Fruit fly (Drosophila melanogaster) whole organism, embryonic: ENCODE data around the gene Wee1.

ENCODE experiments used
- Abd-B ChIP-seq: fragments of 200-800 bp; sonication (Bioruptor generic); optimal IDR thresholded peaks from 2 replicates; lab custom pipeline; 2018; ENCODE audit warnings: missing biosample characterization, mild to moderate bottlenecking, missing genetic modification characterization, moderate library complexity
- Adf1 ChIP-seq: fragments of 200-800 bp; sonication (Bioruptor generic); IDR thresholded peaks from 2 replicates; pipeline ENCODE4 v1.3.6; 2022; ENCODE audit warnings: missing biosample characterization, missing genetic modification characterization
- Aef1 ChIP-seq: fragments of 200-800 bp; sonication (Bioruptor generic); IDR thresholded peaks from 3 replicates; pipeline ENCODE4 v1.3.6; 2022; ENCODE audit warnings: missing biosample characterization, missing genetic modification characterization
- Atf6 ChIP-seq: fragments of 200-800 bp; sonication (Bioruptor generic); IDR thresholded peaks from 2 replicates; pipeline ENCODE4 v1.3.6; 2022; ENCODE audit warnings: missing biosample characterization, missing genetic modification characterization
- CG11398 ChIP-seq: fragments of 200-800 bp; sonication (Bioruptor generic); optimal IDR thresholded peaks from 2 replicates; lab custom pipeline; 2016; ENCODE audit warnings: missing biosample characterization, missing genetic modification characterization
- CG11504 ChIP-seq: fragments of 200-800 bp; sonication (Bioruptor generic); optimal IDR thresholded peaks from 3 replicates; lab custom pipeline; 2019; ENCODE audit warnings: missing biosample characterization, mild to moderate bottlenecking, missing genetic modification characterization, moderate library complexity
- CG12155 ChIP-seq: fragments of 200-800 bp; sonication (Bioruptor generic); optimal IDR thresholded peaks from 3 replicates; lab custom pipeline; 2016; ENCODE audit warnings: missing biosample characterization, missing genetic modification characterization
- CG12659 ChIP-seq: fragments of 200-800 bp; sonication (Bioruptor generic); optimal IDR thresholded peaks from 3 replicates; lab custom pipeline; 2017; ENCODE audit warnings: mild to moderate bottlenecking, missing biosample characterization, missing genetic modification reagents, missing genetic modification characterization
- CG13424 ChIP-seq: fragments of 200-800 bp; sonication (Bioruptor generic); optimal IDR thresholded peaks from 2 replicates; lab custom pipeline; 2019; ENCODE audit warnings: missing biosample characterization, mild to moderate bottlenecking, missing genetic modification characterization, moderate library complexity
- CG14014 ChIP-seq: fragments of 200-800 bp; sonication (Bioruptor generic); IDR thresholded peaks from 2 replicates; pipeline ENCODE4 v1.3.6; 2022; ENCODE audit warnings: missing biosample characterization, missing genetic modification characterization
- CG14667 ChIP-seq: fragments of 200-800 bp; sonication (Bioruptor generic); IDR thresholded peaks from 2 replicates; pipeline ENCODE4 v1.3.6; 2022; ENCODE audit warnings: missing biosample characterization, missing genetic modification characterization
- CG15514 ChIP-seq: fragments of 200-800 bp; sonication (Bioruptor generic); optimal IDR thresholded peaks from 3 replicates; lab custom pipeline; 2017; ENCODE audit warnings: missing biosample characterization, missing genetic modification characterization, mild to moderate bottlenecking, moderate library complexity, missing genetic modification reagents
- CG2129 ChIP-seq: fragments of 200-800 bp; sonication (Bioruptor generic); IDR thresholded peaks from 2 replicates; pipeline ENCODE4 v1.3.6; 2022; ENCODE audit warnings: missing biosample characterization, missing genetic modification characterization; ENCODE audit not compliant: partially characterized antibody
- CG30431 ChIP-seq: fragments of 200-800 bp; sonication (Bioruptor generic); optimal IDR thresholded peaks from 2 replicates; lab custom pipeline; 2017; ENCODE audit warnings: missing biosample characterization, missing genetic modification characterization
- CG34224 ChIP-seq: fragments of 200-800 bp; sonication (Bioruptor generic); IDR thresholded peaks from 3 replicates; pipeline ENCODE4 v1.3.6; 2022; ENCODE audit warnings: missing biosample characterization, missing genetic modification characterization; ENCODE audit not compliant: partially characterized antibody
- CG3726 ChIP-seq: fragments of 200-800 bp; sonication (Bioruptor generic); IDR thresholded peaks from 3 replicates; pipeline ENCODE4, ENCODE4 v1.3.6; 2022; ENCODE audit warnings: missing biosample characterization, missing genetic modification characterization
- CG42726 ChIP-seq: fragments of 200-800 bp; sonication (Bioruptor generic); IDR thresholded peaks from 2 replicates; pipeline ENCODE4 v1.3.6; 2022; ENCODE audit warnings: missing biosample characterization, missing genetic modification characterization; ENCODE audit not compliant: partially characterized antibody
- CG4820 ChIP-seq: fragments of 200-800 bp; sonication (Bioruptor generic); optimal IDR thresholded peaks from 3 replicates; lab custom pipeline; 2016; ENCODE audit warnings: missing biosample characterization, missing genetic modification characterization
- CG6813 ChIP-seq: fragments of 200-800 bp; sonication (Bioruptor generic); optimal IDR thresholded peaks from 2 replicates; lab custom pipeline; 2017; ENCODE audit warnings: missing biosample characterization, missing genetic modification characterization, mild to moderate bottlenecking, moderate library complexity, missing genetic modification reagents
- CG7987 ChIP-seq: fragments of 200-800 bp; sonication (Bioruptor generic); optimal IDR thresholded peaks from 2 replicates; lab custom pipeline; 2018; ENCODE audit warnings: missing biosample characterization, mild to moderate bottlenecking, missing genetic modification characterization, moderate library complexity
- CG8359 ChIP-seq: fragments of 200-800 bp; sonication (Bioruptor generic); optimal IDR thresholded peaks from 2 replicates; lab custom pipeline; 2017; ENCODE audit warnings: missing biosample characterization, mild to moderate bottlenecking, missing genetic modification characterization, borderline replicate concordance
- CG8478 ChIP-seq: fragments of >200 bp; optimal IDR thresholded peaks from 2 replicates; lab custom pipeline; 2018
- E2f2 ChIP-seq: fragments of 200-800 bp; sonication (Bioruptor generic); IDR thresholded peaks from 2 replicates; pipeline ENCODE4 v1.3.6; 2022; ENCODE audit warnings: missing biosample characterization, missing genetic modification characterization
- ERR ChIP-seq: fragments of 200-800 bp; sonication (Bioruptor generic); optimal IDR thresholded peaks from 2 replicates; lab custom pipeline; 2016; ENCODE audit warnings: missing biosample characterization, missing genetic modification characterization
- Fer3 ChIP-seq: fragments of 200-800 bp; sonication (Bioruptor generic); optimal IDR thresholded peaks from 2 replicates; lab custom pipeline; 2018; ENCODE audit warnings: missing biosample characterization, mild to moderate bottlenecking, missing genetic modification characterization, moderate library complexity
- Gug ChIP-seq: fragments of 200-800 bp; sonication (Bioruptor generic); IDR thresholded peaks from 4 replicates; pipeline ENCODE4 v1.3.6; 2022; ENCODE audit warnings: missing biosample characterization, missing genetic modification characterization
- H15 ChIP-seq: fragments of 200-800 bp; sonication (Bioruptor generic); IDR thresholded peaks from 3 replicates; pipeline ENCODE4 v1.3.6; 2022; ENCODE audit warnings: missing biosample characterization, missing genetic modification characterization
- HmgD ChIP-seq: fragments of 200-800 bp; sonication (Bioruptor generic); optimal IDR thresholded peaks from 3 replicates; lab custom pipeline; 2016; ENCODE audit warnings: missing biosample characterization, missing genetic modification characterization
- Nf-YC ChIP-seq: fragments of 200-800 bp; optimal IDR thresholded peaks from 3 replicates; lab custom pipeline; 2019; ENCODE audit warnings: missing biosample characterization, mild to moderate bottlenecking, missing genetic modification characterization, moderate library complexity
- Sry-δ ChIP-seq: fragments of 200-800 bp; sonication (Bioruptor generic); optimal IDR thresholded peaks from 2 replicates; lab custom pipeline; 2016; ENCODE audit warnings: missing biosample characterization, missing genetic modification characterization
- ash1 ChIP-seq: fragments of 200-800 bp; sonication (Bioruptor generic); optimal IDR thresholded peaks from 2 replicates; lab custom pipeline; 2018; ENCODE audit warnings: missing biosample characterization, mild to moderate bottlenecking, missing genetic modification characterization
- cad ChIP-seq: fragments of >200 bp; optimal IDR thresholded peaks from 2 replicates; lab custom pipeline; 2017; ENCODE audit warnings: missing biosample characterization, missing genetic modification characterization
- chinmo ChIP-seq: fragments of 200-800 bp; sonication (Bioruptor generic); IDR thresholded peaks from 4 replicates; pipeline ENCODE4 v1.3.6; 2022; ENCODE audit warnings: missing biosample characterization, missing genetic modification characterization; ENCODE audit not compliant: partially characterized antibody
- fd96Cb ChIP-seq: fragments of 200-800 bp; sonication (Bioruptor generic); optimal IDR thresholded peaks from 2 replicates; lab custom pipeline; 2018; ENCODE audit warnings: missing biosample characterization, mild to moderate bottlenecking, missing genetic modification characterization, moderate library complexity
- gcm ChIP-seq: fragments of 200-800 bp; sonication (Bioruptor generic); optimal IDR thresholded peaks from 2 replicates; lab custom pipeline; 2019; ENCODE audit warnings: missing biosample characterization, mild to moderate bottlenecking, missing genetic modification characterization, moderate library complexity
- ham ChIP-seq: fragments of 200-800 bp; sonication (Bioruptor generic); IDR thresholded peaks from 2 replicates; pipeline ENCODE4 v1.3.6; 2022; ENCODE audit warnings: missing biosample characterization, missing genetic modification characterization
- ind ChIP-seq: fragments of 200-800 bp; sonication (Bioruptor generic); optimal IDR thresholded peaks from 3 replicates; lab custom pipeline; 2016; ENCODE audit warnings: missing biosample characterization, missing genetic modification characterization
- klu ChIP-seq: fragments of 200-800 bp; sonication (Bioruptor generic); IDR thresholded peaks from 2 replicates; pipeline ENCODE4 v1.3.6; 2022; ENCODE audit warnings: missing biosample characterization, missing genetic modification characterization
- lilli ChIP-seq: fragments of 200-800 bp; sonication (Bioruptor generic); optimal IDR thresholded peaks from 3 replicates; lab custom pipeline; 2016; ENCODE audit warnings: missing biosample characterization, missing genetic modification characterization
- lmd ChIP-seq: fragments of 200-800 bp; sonication (Bioruptor generic); IDR thresholded peaks from 2 replicates; pipeline ENCODE4 v1.3.6; 2022; ENCODE audit warnings: missing biosample characterization, missing genetic modification characterization
- oc ChIP-seq: fragments of 200-800 bp; sonication (Bioruptor generic); optimal IDR thresholded peaks from 2 replicates; lab custom pipeline; 2018; ENCODE audit warnings: missing biosample characterization, mild to moderate bottlenecking, missing genetic modification characterization, moderate library complexity
- prd ChIP-seq, 3 experiments: fragments of >200 bp in 2 of 3; fragments of 200-800 bp in 1 of 3; sonication (Bioruptor generic) in 1 of 3; optimal IDR thresholded peaks in 2 of 3; IDR thresholded peaks in 1 of 3; 2 replicates in 2 of 3; 3 replicates in 1 of 3; pipeline versions ENCODE4 v1.3.6 to Lab custom; 2017 to 2022; ENCODE audit warnings: missing biosample characterization in 1 of 3, missing genetic modification characterization in 1 of 3
- rib ChIP-seq: fragments of 200-800 bp; sonication (Bioruptor generic); IDR thresholded peaks from 2 replicates; pipeline ENCODE4 v1.3.6; 2022; ENCODE audit warnings: missing biosample characterization, missing genetic modification characterization
- schlank ChIP-seq: fragments of 200-800 bp; sonication (Bioruptor generic); optimal IDR thresholded peaks from 2 replicates; lab custom pipeline; 2018; ENCODE audit warnings: missing biosample characterization, mild to moderate bottlenecking, missing genetic modification characterization
- seq ChIP-seq: fragments of 200-800 bp; sonication (Bioruptor generic); IDR thresholded peaks from 2 replicates; pipeline ENCODE4 v1.3.6; 2022; ENCODE audit warnings: missing biosample characterization, missing genetic modification characterization
- slbo ChIP-seq: fragments of 200-800 bp; sonication (Bioruptor generic); IDR thresholded peaks from 2 replicates; pipeline ENCODE4 v1.3.6; 2022; ENCODE audit warnings: missing biosample characterization, missing genetic modification characterization
- so ChIP-seq: fragments of 200-800 bp; sonication (Bioruptor generic); IDR thresholded peaks from 3 replicates; pipeline ENCODE4 v1.3.6; 2022; ENCODE audit warnings: missing biosample characterization, missing genetic modification characterization
- tio ChIP-seq: fragments of 200-800 bp; sonication (Bioruptor generic); optimal IDR thresholded peaks from 2 replicates; lab custom pipeline; 2017; ENCODE audit warnings: missing biosample characterization, missing genetic modification characterization, inconsistent platforms
- zen2 ChIP-seq: fragments of 200-800 bp; sonication (Bioruptor generic); IDR thresholded peaks from 3 replicates; pipeline ENCODE4 v1.3.6; 2022; ENCODE audit warnings: missing biosample characterization, missing genetic modification characterization; ENCODE audit not compliant: partially characterized antibody
- zf30C ChIP-seq: fragments of 200-800 bp; sonication (Bioruptor generic); optimal IDR thresholded peaks from 3 replicates; lab custom pipeline; 2018; ENCODE audit warnings: missing biosample characterization, mild to moderate bottlenecking, missing genetic modification characterization

Gene Wee1

dm6 chr2L:6950096-6950495, 36.2 kb upstream of the Wee1 start, which contains the start of the genes Gas41 and SA1 (continued):
- TF ChIP-seq CG7987 (peak; percentile 76), CG14014 (GFP tag; lab: Robert Waterston, UW) (peak; percentile 95), CG12155 (peak; percentile 30), Fer3 (peak; percentile 92), CG11398 (GFP tag; lab: Kevin White, UChicago) (no peak), klu (GFP tag; lab: Robert Waterston, UW) (no peak), chinmo (GFP tag; lab: Robert Waterston, UW) (0 out of 4 replicates have a peak, but pooled peaks have one; percentile 70), CG2129 (GFP tag; lab: Robert Waterston, UW) (no peak), CG4820 (GFP tag; lab: Kevin White, UChicago) (no peak), gcm (GFP tag; lab: Kevin White, UChicago) (peak; percentile 93), prd (optimal IDR thresholded peaks at IDR 0.05; lab: Kevin White, UChicago) (no peak), prd (GFP tag; IDR thresholded peaks at IDR 0.05; lab: Robert Waterston, UW) (peak; percentile 96), oc (tag; lab: Kevin White, UChicago) (no peak), lmd (no peak), CG30431 (GFP tag; lab: Kevin White, UChicago) (no peak), zf30C (GFP tag; lab: Kevin White, UChicago) (no peak), CG42726 (GFP tag; lab: Robert Waterston, UW) (0 out of 2 replicates have a peak, but pooled peaks have one; percentile 57), so (no peak), Atf6 (GFP tag; lab: Robert Waterston, UW) (no peak), tio (GFP tag; lab: Kevin White, UChicago) (no peak), CG12659 (GFP tag; lab: Kevin White, UChicago) (peak; percentile 90), zen2 (GFP tag; lab: Robert Waterston, UW) (peak; percentile 67; the same call in 1 of the 3 replicates), Nf-YC (tag; lab: Kevin White, UChicago) (no peak), cad (GFP tag; lab: Kevin White, UChicago) (no peak), Aef1 (GFP tag; lab: Robert Waterston, UW) (no peak), Adf1 (GFP tag; lab: Robert Waterston, UW) (peak; percentile 34), H15 (no peak; the same call in 1 of the 3 replicates), ash1 (no peak), ham (GFP tag; lab: Robert Waterston, UW) (peak; percentile 62; the same call in 1 of the 2 replicates), CG15514 (GFP tag; lab: Kevin White, UChicago) (peak; percentile 96), CG8359 (GFP tag; lab: Kevin White, UChicago) (peak; percentile 18), ERR (GFP tag; lab: Kevin White, UChicago) (no peak), CG11504 (no peak), ind (GFP tag; lab: Kevin White, UChicago) (peak; percentile 92), CG6813 (GFP tag; lab: Kevin White, UChicago) (peak; percentile 40), schlank (tag; lab: Kevin White, UChicago) (no peak), CG8478 (lab: Kevin White, UChicago) (no peak), CG13424 (peak; percentile 96), Abd-B (GFP tag; lab: Kevin White, UChicago) (no peak), Sry-δ (GFP tag; lab: Kevin White, UChicago) (peak; percentile 95), rib (GFP tag; lab: Robert Waterston, UW) (no peak), seq (peak; percentile 55; the same call in 1 of the 2 replicates), fd96Cb (peak; percentile 72), E2f2 (0 out of 2 replicates have a peak, but pooled peaks have one; percentile 49), CG3726 (GFP tag; lab: Robert Waterston, UW) (peak; percentile 47; the same call in 1 of the 3 replicates), CG14667 (GFP tag; lab: Robert Waterston, UW) (peak; percentile 90), HmgD (GFP tag; lab: Kevin White, UChicago) (no peak), Gug (GFP tag; lab: Robert Waterston, UW) (peak; percentile 87), slbo (GFP tag; lab: Robert Waterston, UW) (peak; percentile 82), lilli (peak; percentile 89), CG34224 (GFP tag; lab: Robert Waterston, UW) (peak; percentile 78)
